Worm (Caenorhabditis elegans): ENCODE results near the gene aat-1.

aat-1 gene

ce11 chrIV:9588784-9589457, 12.6 kb downstream of the aat-1 start, which contains the start of gene trcs-1:
Gene trcs-1 (minus strand): TSS chrIV:9588834.
- TF ChIP-seq ham-2 (GFP tag; optimal IDR thresholded peaks at IDR 0.05) (no peak), sptf-1 (tag; optimal IDR thresholded peaks at IDR 0.05) (no peak), unc-120 (tag; optimal IDR thresholded peaks at IDR 0.05; ENCODE audit: poor library complexity, severe bottlenecking) (no peak), hlh-1 (tag; optimal IDR thresholded peaks at IDR 0.05) (no peak), cnd-1 (tag; optimal IDR thresholded peaks at IDR 0.05) (no peak), lin-32 (GFP tag; optimal IDR thresholded peaks at IDR 0.05) (no peak), lsy-2 (tag; optimal IDR thresholded peaks at IDR 0.05) (no peak), snpc-4 (tag; optimal IDR thresholded peaks at IDR 0.05) (no peak), elt-1 (tag; optimal IDR thresholded peaks at IDR 0.05; ENCODE audit: borderline replicate concordance, insufficient read depth) (no peak), ztf-11 (tag; optimal IDR thresholded peaks at IDR 0.05) (no peak), nhr-12 (tag; optimal IDR thresholded peaks at IDR 0.05) (no peak), nhr-28 (tag; optimal IDR thresholded peaks at IDR 0.05) (no peak), ceh-43 (GFP tag; optimal IDR thresholded peaks at IDR 0.05) (no peak), ces-1 (GFP tag; optimal IDR thresholded peaks at IDR 0.05) (no peak), bed-3 (GFP tag; optimal IDR thresholded peaks at IDR 0.05) (no peak), M03D4.4 (tag; optimal IDR thresholded peaks at IDR 0.05) (no peak), nhr-76 (tag; optimal IDR thresholded peaks at IDR 0.05) (no peak), ceh-39 (tag; optimal IDR thresholded peaks at IDR 0.05) (no peak), elt-3 (tag; optimal IDR thresholded peaks at IDR 0.05) (no peak)

DNA sequence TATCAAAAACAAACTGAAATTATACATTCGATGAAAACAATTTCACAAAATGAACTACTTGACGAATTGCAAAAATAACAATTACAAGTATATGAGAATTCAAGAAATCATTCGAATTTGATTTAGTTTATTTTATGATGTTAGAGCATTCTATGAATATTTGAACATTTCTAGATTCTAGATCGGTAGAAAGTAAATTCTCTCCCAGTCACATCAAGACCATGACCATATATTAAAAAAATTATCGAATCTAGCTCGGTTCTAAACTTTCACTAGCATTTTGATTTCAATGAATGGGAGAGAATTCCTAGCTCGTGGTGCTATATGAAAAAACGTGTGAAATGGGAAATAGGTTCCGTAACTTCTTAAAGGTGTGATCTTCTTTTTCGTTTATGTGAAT, 17.1 kb downstream of the aat-1 start:
- TF ChIP-seq mls-2 (tag; optimal IDR thresholded peaks at IDR 0.05) (no peak), unc-120 (tag; optimal IDR thresholded peaks at IDR 0.05; ENCODE audit: poor library complexity, severe bottlenecking) (no peak), nhr-12 (tag; optimal IDR thresholded peaks at IDR 0.05) (no peak), ham-2 (GFP tag; optimal IDR thresholded peaks at IDR 0.05) (no peak), sptf-1 (tag; optimal IDR thresholded peaks at IDR 0.05) (no peak), lsy-2 (tag; optimal IDR thresholded peaks at IDR 0.05) (no peak), zip-8 (tag; optimal IDR thresholded peaks at IDR 0.05) (no peak), unc-39 (tag; optimal IDR thresholded peaks at IDR 0.05) (no peak), mep-1 (tag; optimal IDR thresholded peaks at IDR 0.05) (no peak), tbx-8 (GFP tag; optimal IDR thresholded peaks at IDR 0.05) (no peak), nhr-237 (tag; optimal IDR thresholded peaks at IDR 0.05) (no peak), hlh-1 (tag; optimal IDR thresholded peaks at IDR 0.05) (no peak), cnd-1 (tag; optimal IDR thresholded peaks at IDR 0.05) (no peak)

DNA sequence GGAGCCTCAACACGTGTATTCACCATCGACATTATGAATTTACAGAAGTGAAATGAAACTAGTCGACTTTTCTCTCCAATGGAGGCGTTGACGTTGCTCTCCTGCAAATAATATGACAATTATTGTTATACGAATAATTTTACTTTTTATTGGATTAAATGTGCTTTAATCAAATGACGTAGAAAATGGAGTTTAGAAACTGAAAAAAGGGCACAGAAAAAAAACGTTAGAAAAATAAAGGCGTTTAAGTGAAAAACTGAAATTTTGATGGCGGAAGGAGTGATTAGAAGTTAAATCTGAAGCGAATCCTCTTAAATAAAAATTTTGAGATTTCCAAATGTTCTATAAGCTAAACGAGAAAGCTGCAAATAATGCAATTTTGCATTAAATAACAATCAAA, 21.5 kb downstream of the aat-1 start, which contains the start of gene npr-2:
TSS of gene npr-2 (minus strand) at position 101 of the 400 bp plus-strand sequence.
- TF ChIP-seq M03D4.4 (tag; optimal IDR thresholded peaks at IDR 0.05) = no peak
- TF ChIP-seq ceh-83 (GFP tag; optimal IDR thresholded peaks at IDR 0.05) = no peak
- no peak for TF ChIP-seq snpc-4 (tag; optimal IDR thresholded peaks at IDR 0.05)
- no peak for TF ChIP-seq ceh-43 (GFP tag; optimal IDR thresholded peaks at IDR 0.05)
- TF ChIP-seq sptf-1 (tag; optimal IDR thresholded peaks at IDR 0.05) = no peak
- TF ChIP-seq blmp-1 (tag; optimal IDR thresholded peaks at IDR 0.05) = no peak
- no peak for TF ChIP-seq elt-3 (tag; optimal IDR thresholded peaks at IDR 0.05)

DNA sequence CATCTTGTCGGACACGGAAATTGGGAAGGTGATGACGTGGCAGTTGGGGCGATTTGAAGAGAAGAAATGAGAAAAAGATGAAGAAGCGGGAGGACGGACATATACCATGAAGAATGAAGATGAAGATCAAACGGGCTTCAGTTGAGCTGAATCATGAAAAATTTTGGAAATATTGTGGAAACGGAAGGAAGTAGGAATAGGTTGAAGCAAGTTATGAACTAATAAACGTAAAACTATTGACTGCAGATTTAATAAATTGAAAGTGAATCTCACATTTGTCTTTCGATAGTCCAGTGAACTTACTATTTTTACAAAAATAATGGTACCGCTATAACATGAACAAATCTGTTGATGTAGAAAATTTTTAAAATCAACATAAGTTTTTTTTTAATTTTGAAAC, 35.0 kb downstream of the aat-1 start, which contains the start of gene lron-14:
TSS of gene lron-14 (minus strand) at position 101 of the 400 bp plus-strand sequence.
- TF ChIP-seq unc-120 (tag; optimal IDR thresholded peaks at IDR 0.05; ENCODE audit: poor library complexity, severe bottlenecking) = no peak
- TF ChIP-seq nhr-237 (tag; optimal IDR thresholded peaks at IDR 0.05) = no peak
- TF ChIP-seq nhr-28 (tag; optimal IDR thresholded peaks at IDR 0.05) = no peak
- TF ChIP-seq zip-8 (tag; optimal IDR thresholded peaks at IDR 0.05) = no peak
- TF ChIP-seq ztf-11 (tag; optimal IDR thresholded peaks at IDR 0.05) = no peak
- no peak for TF ChIP-seq pha-4 (tag; optimal IDR thresholded peaks at IDR 0.05)
- no peak for TF ChIP-seq blmp-1 (tag; optimal IDR thresholded peaks at IDR 0.05)
- TF ChIP-seq M03D4.4 (tag; optimal IDR thresholded peaks at IDR 0.05) = no peak

- TF ChIP-seq pha-4 (tag; optimal IDR thresholded peaks at IDR 0.05) = no peak
- TF ChIP-seq mls-2 (tag; optimal IDR thresholded peaks at IDR 0.05) = no peak
- no peak for TF ChIP-seq ham-2 (GFP tag; optimal IDR thresholded peaks at IDR 0.05)
- TF ChIP-seq lin-32 (GFP tag; optimal IDR thresholded peaks at IDR 0.05) = no peak
- TF ChIP-seq nhr-76 (tag; optimal IDR thresholded peaks at IDR 0.05) = no peak
- no peak for TF ChIP-seq zip-8 (tag; optimal IDR thresholded peaks at IDR 0.05)
- TF ChIP-seq sem-2 (GFP tag; optimal IDR thresholded peaks at IDR 0.05) = no peak
- no peak for TF ChIP-seq unc-62 (GFP tag; optimal IDR thresholded peaks at IDR 0.05)
- no peak for TF ChIP-seq lin-13 (tag; optimal IDR thresholded peaks at IDR 0.05)
- no peak for TF ChIP-seq ces-1 (GFP tag; optimal IDR thresholded peaks at IDR 0.05)
- no peak for TF ChIP-seq cnd-1 (tag; optimal IDR thresholded peaks at IDR 0.05)
- TF ChIP-seq ceh-83 (GFP tag; optimal IDR thresholded peaks at IDR 0.05) = no peak
- TF ChIP-seq ceh-43 (GFP tag; optimal IDR thresholded peaks at IDR 0.05) = no peak
- no peak for TF ChIP-seq unc-39 (tag; optimal IDR thresholded peaks at IDR 0.05)
- TF ChIP-seq sptf-1 (tag; optimal IDR thresholded peaks at IDR 0.05) = no peak
- TF ChIP-seq drap-1 (GFP tag; optimal IDR thresholded peaks at IDR 0.05) = no peak
- TF ChIP-seq tbx-8 (GFP tag; optimal IDR thresholded peaks at IDR 0.05) = no peak
- TF ChIP-seq M03D4.4 (tag; optimal IDR thresholded peaks at IDR 0.05) = no peak
- TF ChIP-seq hlh-1 (tag; optimal IDR thresholded peaks at IDR 0.05) = no peak
- TF ChIP-seq unc-120 (tag; optimal IDR thresholded peaks at IDR 0.05; ENCODE audit: poor library complexity, severe bottlenecking) = no peak
Measured at ce11 chrIV:9563529-9564376, 37.7 kb downstream of the aat-1 start.
